Fruit fly (Drosophila melanogaster) whole organism, pupa: ENCODE measurements around the gene CG3168.
A peak's percentile ranks its signal among the peaks of the same experiment; 100 is the strongest.

Source experiments
- CG10348 ChIP-seq: fragments of 200-800 bp; sonication (Bioruptor generic); IDR thresholded peaks from 2 replicates; pipeline ENCODE4 v1.3.6; 2022; ENCODE audit warnings: missing biosample characterization, missing genetic modification characterization
- CG12605 ChIP-seq: fragments of 200-800 bp; sonication (Bioruptor generic); IDR thresholded peaks from 2 replicates; pipeline ENCODE4 v1.3.6; 2022; ENCODE audit warnings: missing biosample characterization, missing genetic modification characterization
- CG13204 ChIP-seq: fragments of 200-800 bp; sonication (Bioruptor generic); optimal IDR thresholded peaks from 2 replicates; lab custom pipeline; 2018; ENCODE audit warnings: missing biosample characterization, mild to moderate bottlenecking, missing genetic modification characterization, moderate library complexity
- CG14655 ChIP-seq: fragments of 200-800 bp; sonication (Bioruptor generic); optimal IDR thresholded peaks from 3 replicates; lab custom pipeline; 2017; ENCODE audit warnings: mild to moderate bottlenecking, missing biosample characterization, missing genetic modification reagents, missing genetic modification characterization
- CG15710 ChIP-seq: fragments of 200-800 bp; sonication (Bioruptor generic); optimal IDR thresholded peaks from 2 replicates; lab custom pipeline; 2018; ENCODE audit warnings: missing biosample characterization, mild to moderate bottlenecking, missing genetic modification characterization, moderate library complexity
- CG17806 ChIP-seq: fragments of 200-800 bp; sonication (Bioruptor generic); optimal IDR thresholded peaks from 2 replicates; lab custom pipeline; 2018; ENCODE audit warnings: missing biosample characterization, mild to moderate bottlenecking, missing genetic modification characterization, moderate library complexity
- CG32121 ChIP-seq: fragments of 200-800 bp; sonication (Bioruptor generic); IDR thresholded peaks from 2 replicates; pipeline ENCODE4 v1.3.6; 2022; ENCODE audit warnings: missing biosample characterization, missing genetic modification characterization
- CG34367 ChIP-seq: fragments of 200-800 bp; sonication (Bioruptor generic); optimal IDR thresholded peaks from 2 replicates; lab custom pipeline; 2018; ENCODE audit warnings: missing biosample characterization, mild to moderate bottlenecking, missing genetic modification characterization
- CG4496 ChIP-seq: fragments of 200-800 bp; sonication (Bioruptor generic); IDR thresholded peaks from 3 replicates; pipeline ENCODE4 v1.3.6; 2022; ENCODE audit warnings: missing biosample characterization, missing genetic modification characterization
- CG8159 ChIP-seq: fragments of 200-800 bp; sonication (Bioruptor generic); optimal IDR thresholded peaks from 3 replicates; lab custom pipeline; 2018; ENCODE audit warnings: missing biosample characterization, mild to moderate bottlenecking, missing genetic modification characterization, moderate library complexity
- CG8301 ChIP-seq: fragments of 200-800 bp; sonication (Bioruptor generic); optimal IDR thresholded peaks from 2 replicates; lab custom pipeline; 2018; ENCODE audit warnings: missing biosample characterization, mild to moderate bottlenecking, missing genetic modification characterization
- CG9948 ChIP-seq: fragments of 200-800 bp; sonication (Bioruptor generic); optimal IDR thresholded peaks from 2 replicates; lab custom pipeline; 2018; ENCODE audit warnings: missing biosample characterization, mild to moderate bottlenecking, missing genetic modification characterization, moderate library complexity
- D1 ChIP-seq: fragments of 200-800 bp; sonication (Bioruptor generic); optimal IDR thresholded peaks from 2 replicates; lab custom pipeline; 2018; ENCODE audit warnings: missing biosample characterization, mild to moderate bottlenecking, missing genetic modification characterization, moderate library complexity
- EcR ChIP-seq: fragments of 200-800 bp; sonication (Bioruptor generic); optimal IDR thresholded peaks from 3 replicates; lab custom pipeline; 2019; ENCODE audit warnings: missing biosample characterization, missing genetic modification characterization, mild to moderate bottlenecking, moderate library complexity, missing genetic modification reagents
- Ets98B ChIP-seq: fragments of 200-800 bp; sonication (Bioruptor generic); IDR thresholded peaks from 2 replicates; pipeline ENCODE4 v1.3.6; 2022; ENCODE audit warnings: missing biosample characterization, missing genetic modification characterization
- Pif1A ChIP-seq: fragments of 200-800 bp; sonication (Bioruptor generic); optimal IDR thresholded peaks from 3 replicates; lab custom pipeline; 2016; ENCODE audit warnings: missing biosample characterization, missing genetic modification characterization
- Pif1B ChIP-seq: fragments of 200-800 bp; sonication (Bioruptor generic); optimal IDR thresholded peaks from 3 replicates; lab custom pipeline; 2016; ENCODE audit warnings: missing biosample characterization, missing genetic modification characterization
- Snoo ChIP-seq: fragments of 200-800 bp; sonication (Bioruptor generic); optimal IDR thresholded peaks from 3 replicates; lab custom pipeline; 2017; ENCODE audit warnings: missing biosample characterization, mild to moderate bottlenecking, missing genetic modification characterization, inconsistent platforms
- fd96Ca ChIP-seq: fragments of 200-800 bp; sonication (Bioruptor generic); IDR thresholded peaks from 3 replicates; pipeline ENCODE4 v1.3.6; 2022; ENCODE audit warnings: missing biosample characterization, missing genetic modification characterization
- gl ChIP-seq: fragments of 200-800 bp; sonication (Bioruptor generic); optimal IDR thresholded peaks from 2 replicates; lab custom pipeline; 2018; ENCODE audit warnings: missing biosample characterization, mild to moderate bottlenecking, missing genetic modification characterization
- rn ChIP-seq: fragments of 200-800 bp; sonication (Bioruptor generic); IDR thresholded peaks from 2 replicates; pipeline ENCODE4 v1.3.6; 2022; ENCODE audit warnings: missing biosample characterization, missing genetic modification characterization

CG3168 gene

dm6 chrX:6739936-6740668 is at the start of gene CG3168:
Gene CG3168, minus strand, starts transcription at chrX:6739986.
- TF ChIP-seq CG4496 (GFP tag; lab: Robert Waterston, UW) = no peak
- TF ChIP-seq gl (tag; lab: Kevin White, UChicago) = no peak
- TF ChIP-seq Ets98B (GFP tag; lab: Robert Waterston, UW) = no peak
- no peak for TF ChIP-seq CG17806 (tag; lab: Kevin White, UChicago)
- no peak for TF ChIP-seq CG14655 (GFP tag; lab: Kevin White, UChicago)
- no peak for TF ChIP-seq CG12605
- TF ChIP-seq CG9948 (tag; lab: Kevin White, UChicago) = no peak
- no peak for TF ChIP-seq Pif1B
- no peak for TF ChIP-seq CG15710 (tag; lab: Kevin White, UChicago)
- TF ChIP-seq D1 (tag; lab: Kevin White, UChicago) = no peak
- no peak for TF ChIP-seq rn (GFP tag; lab: Robert Waterston, UW)
- TF ChIP-seq CG32121 (GFP tag; lab: Robert Waterston, UW) = no peak
- TF ChIP-seq CG34367 (tag; lab: Kevin White, UChicago) = no peak
- no peak for TF ChIP-seq Pif1A
- TF ChIP-seq CG8301 = no peak
- no peak for TF ChIP-seq CG10348 (GFP tag; lab: Robert Waterston, UW)
- no peak for TF ChIP-seq fd96Ca
- TF ChIP-seq, all 21 proteins: peak for 0

dm6 chrX:6779609-6780139 is 39.9 kb upstream of the CG3168 start, which contains the start of gene shf:
Gene shf, minus strand, starts transcription at chrX:6779659.
- TF ChIP-seq fd96Ca = no peak
- peak; percentile 21 for TF ChIP-seq CG8159 (tag; lab: Kevin White, UChicago)
- 0 out of 3 replicates have a peak, but pooled peaks have one; percentile 15 for TF ChIP-seq CG4496 (GFP tag; lab: Robert Waterston, UW)
- no peak for TF ChIP-seq D1 (tag; lab: Kevin White, UChicago)
- TF ChIP-seq CG15710 (tag; lab: Kevin White, UChicago) = peak; percentile 21
- TF ChIP-seq Pif1B = peak; percentile 23

- TF ChIP-seq CG8159 (tag; lab: Kevin White, UChicago) (peak; percentile 5), CG15710 (tag; lab: Kevin White, UChicago) (peak; percentile 16), CG34367 (tag; lab: Kevin White, UChicago) (peak; percentile 1), Pif1A (no peak), CG9948 (tag; lab: Kevin White, UChicago) (peak; percentile 28)
Observed at dm6 chrX:6778780-6779179, 39.0 kb upstream of the CG3168 start.

dm6 chrX:6778068-6778467 is 38.3 kb upstream of the CG3168 start:
- no peak for TF ChIP-seq fd96Ca
- no peak for TF ChIP-seq CG13204
- peak; percentile 49 for TF ChIP-seq CG15710 (tag; lab: Kevin White, UChicago)
- peak; percentile 33 for TF ChIP-seq EcR (GFP tag; lab: Kevin White, UChicago)
- peak; percentile 54 for TF ChIP-seq CG9948 (tag; lab: Kevin White, UChicago)
- peak; percentile 26 for TF ChIP-seq CG8301
- peak; percentile 20 for TF ChIP-seq Pif1B
- peak; percentile 31 for TF ChIP-seq CG34367 (tag; lab: Kevin White, UChicago)
- TF ChIP-seq CG4496 (GFP tag; lab: Robert Waterston, UW) = peak; percentile 24; the same call in 1 of the 3 replicates
- TF ChIP-seq D1 (tag; lab: Kevin White, UChicago) = no peak
- peak; percentile 10 for TF ChIP-seq Pif1A
- TF ChIP-seq Snoo = no peak
- peak; percentile 34 for TF ChIP-seq CG17806 (tag; lab: Kevin White, UChicago)
- peak; percentile 67 for TF ChIP-seq CG8159 (tag; lab: Kevin White, UChicago)
- peak; percentile 60 for TF ChIP-seq CG14655 (GFP tag; lab: Kevin White, UChicago)

- peak; percentile 86 for TF ChIP-seq CG4496 (GFP tag; lab: Robert Waterston, UW)
- TF ChIP-seq CG14655 (GFP tag; lab: Kevin White, UChicago) = peak; percentile 90
- no peak for TF ChIP-seq EcR (GFP tag; lab: Kevin White, UChicago)
- TF ChIP-seq CG34367 (tag; lab: Kevin White, UChicago) = peak; percentile 94
- peak; percentile 67 for TF ChIP-seq CG13204
- TF ChIP-seq Pif1B = peak; percentile 87
- peak; percentile 88 for TF ChIP-seq Pif1A
- no peak for TF ChIP-seq CG10348 (GFP tag; lab: Robert Waterston, UW)
- peak; percentile 86 for TF ChIP-seq CG8301
- peak; percentile 71 for TF ChIP-seq CG12605
- TF ChIP-seq Snoo = peak; percentile 78
- peak; percentile 60 for TF ChIP-seq Ets98B (GFP tag; lab: Robert Waterston, UW)
- TF ChIP-seq gl (tag; lab: Kevin White, UChicago) = peak; percentile 85
- TF ChIP-seq CG8159 (tag; lab: Kevin White, UChicago) = peak; percentile 95
- TF ChIP-seq fd96Ca = peak; percentile 57; the same call in 2 of the 3 replicates
- peak; percentile 95 for TF ChIP-seq CG9948 (tag; lab: Kevin White, UChicago)
- TF ChIP-seq CG32121 (GFP tag; lab: Robert Waterston, UW) = no peak
- TF ChIP-seq CG17806 (tag; lab: Kevin White, UChicago) = peak; percentile 94
- peak; percentile 93 for TF ChIP-seq CG15710 (tag; lab: Kevin White, UChicago)
- TF ChIP-seq D1 (tag; lab: Kevin White, UChicago) = peak; percentile 60
- TF ChIP-seq rn (GFP tag; lab: Robert Waterston, UW) = peak; percentile 53
Observed at dm6 chrX:6777394-6777793, 37.6 kb upstream of the CG3168 start.
